Worm (Caenorhabditis elegans): ENCODE measurements around the gene eat-4.
A peak's percentile ranks its signal among the peaks of the same experiment; 100 is the strongest.

Gene eat-4

ce11 chrIII:9125789-9126304 is 10.8 kb upstream of the eat-4 start, which contains the start of gene sec-16A.1:
Gene sec-16A.1 (plus strand): TSS chrIII:9125839.
- no peak for TF ChIP-seq mep-1 (tag; optimal IDR thresholded peaks at IDR 0.05)
- TF ChIP-seq unc-62 (GFP tag; optimal IDR thresholded peaks at IDR 0.05) = no peak
- TF ChIP-seq ama-1 (optimal IDR thresholded peaks at IDR 0.05) = no peak
- no peak for TF ChIP-seq fkh-8 (tag; optimal IDR thresholded peaks at IDR 0.05)
- TF ChIP-seq unc-130 (tag; optimal IDR thresholded peaks at IDR 0.05) = peak; percentile 4
- no peak for TF ChIP-seq tlp-1 (tag; optimal IDR thresholded peaks at IDR 0.05)
- no peak for TF ChIP-seq hpl-2 (GFP tag; optimal IDR thresholded peaks at IDR 0.05)
- TF ChIP-seq isw-1 (GFP tag; IDR thresholded peaks at IDR 0.05) = no peak
- no peak for TF ChIP-seq nhr-71 (tag; optimal IDR thresholded peaks at IDR 0.05)
- no peak for TF ChIP-seq Y116A8C.19 (tag; optimal IDR thresholded peaks at IDR 0.05; ENCODE audit: borderline replicate concordance)
- no peak for TF ChIP-seq lin-39 (tag; optimal IDR thresholded peaks at IDR 0.05)
- TF ChIP-seq dsc-1 (tag; optimal IDR thresholded peaks at IDR 0.05) = no peak
- no peak for TF ChIP-seq zip-4 (GFP tag; optimal IDR thresholded peaks at IDR 0.05)
- TF ChIP-seq nhr-76 (tag; optimal IDR thresholded peaks at IDR 0.05) = no peak
- TF ChIP-seq snpc-4 (tag; optimal IDR thresholded peaks at IDR 0.05) = no peak
- TF ChIP-seq aly-2 (tag; optimal IDR thresholded peaks at IDR 0.05) = no peak
- TF ChIP-seq alr-1 (tag; optimal IDR thresholded peaks at IDR 0.05; ENCODE audit: borderline replicate concordance) = no peak
- TF ChIP-seq ceh-63 (GFP tag; optimal IDR thresholded peaks at IDR 0.05) = no peak
- no peak for TF ChIP-seq mdl-1 (tag; optimal IDR thresholded peaks at IDR 0.05)
- no peak for TF ChIP-seq ceh-90 (tag; optimal IDR thresholded peaks at IDR 0.05)
- TF ChIP-seq blmp-1 (tag; optimal IDR thresholded peaks at IDR 0.05) = peak; percentile 92
- TF ChIP-seq C16A3.4 (tag; optimal IDR thresholded peaks at IDR 0.05) = no peak
- TF ChIP-seq rnt-1 (tag; optimal IDR thresholded peaks at IDR 0.05) = peak; percentile 18
- TF ChIP-seq lsy-2 (tag; optimal IDR thresholded peaks at IDR 0.05) = peak; percentile 52 to 56
- no peak for TF ChIP-seq ceh-88 (GFP tag; IDR thresholded peaks at IDR 0.05)
- no peak for TF ChIP-seq pqm-1 (tag; optimal IDR thresholded peaks at IDR 0.05)
- TF ChIP-seq egl-13 (tag; optimal IDR thresholded peaks at IDR 0.05) = no peak
- TF ChIP-seq elt-3 (tag; optimal IDR thresholded peaks at IDR 0.05) = peak in 1 of 6 experiments; percentile 58
- TF ChIP-seq fkh-10 (GFP tag; optimal IDR thresholded peaks at IDR 0.05) = no peak
- TF ChIP-seq nhr-90 (tag; optimal IDR thresholded peaks at IDR 0.05; ENCODE audit: poor library complexity) = no peak
- peak; percentile 82 for TF ChIP-seq F16B12.6 (tag; optimal IDR thresholded peaks at IDR 0.05)
- peak; percentile 32 for TF ChIP-seq lin-14 (GFP tag; optimal IDR thresholded peaks at IDR 0.05)
- no peak for TF ChIP-seq nhr-47 (tag; optimal IDR thresholded peaks at IDR 0.05)
- no peak for TF ChIP-seq nhr-11 (tag; optimal IDR thresholded peaks at IDR 0.05)
- no peak for TF ChIP-seq fos-1 (tag; optimal IDR thresholded peaks at IDR 0.05)
- no peak for TF ChIP-seq pax-3 (tag; optimal IDR thresholded peaks at IDR 0.05)
- no peak for TF ChIP-seq sup-37 (GFP tag; optimal IDR thresholded peaks at IDR 0.05)
- no peak for TF ChIP-seq egl-27 (tag; optimal IDR thresholded peaks at IDR 0.05)
- TF ChIP-seq xbp-1 (tag; optimal IDR thresholded peaks at IDR 0.05) = peak; percentile 22
- peak; percentile 43 for TF ChIP-seq nhr-20 (tag; optimal IDR thresholded peaks at IDR 0.05)
- no peak for TF ChIP-seq ztf-11 (tag; optimal IDR thresholded peaks at IDR 0.05)
- TF ChIP-seq lir-3 (tag; optimal IDR thresholded peaks at IDR 0.05; ENCODE audit: poor library complexity) = no peak
- no peak for TF ChIP-seq fkh-4 (tag; optimal IDR thresholded peaks at IDR 0.05; ENCODE audit: borderline replicate concordance)
- TF ChIP-seq nhr-77 (tag; optimal IDR thresholded peaks at IDR 0.05) = no peak
- no peak for TF ChIP-seq ets-5 (GFP tag; IDR thresholded peaks at IDR 0.05)
- peak; percentile 1 for TF ChIP-seq lin-15B (tag; optimal IDR thresholded peaks at IDR 0.05)
- TF ChIP-seq jun-1 (tag; optimal IDR thresholded peaks at IDR 0.05) = no peak
- no peak for TF ChIP-seq ces-1 (GFP tag; optimal IDR thresholded peaks at IDR 0.05)
- no peak for TF ChIP-seq efl-3 (GFP tag; optimal IDR thresholded peaks at IDR 0.05)
- no peak for TF ChIP-seq unc-98 (GFP tag; IDR thresholded peaks at IDR 0.05)
- no peak for TF ChIP-seq irx-1 (tag; optimal IDR thresholded peaks at IDR 0.05)
- TF ChIP-seq tbx-2 (tag; optimal IDR thresholded peaks at IDR 0.05) = no peak
- TF ChIP-seq nhr-85 (tag) = peak; percentile 4
